Worm (Caenorhabditis elegans) whole organism, late embryonic: ENCODE measurements around the gene daf-18.

Experiments
- K02D7.2 ChIP-seq: sonication (generic microtip); optimal IDR thresholded peaks from 2 replicates; lab custom pipeline; 2017; ENCODE audit warnings: mild to moderate bottlenecking, missing genetic modification characterization, missing compliant biosample characterization
- K09A11.1 ChIP-seq: sonication (generic microtip); optimal IDR thresholded peaks from 2 replicates; lab custom pipeline; 2017; ENCODE audit warnings: antibody characterized with exemption, mild to moderate bottlenecking, missing genetic modification characterization, missing compliant biosample characterization; ENCODE audit not compliant: insufficient read depth
- ceh-18 ChIP-seq: sonication (generic microtip); optimal IDR thresholded peaks from 2 replicates; lab custom pipeline; 2016; ENCODE audit warnings: missing genetic modification characterization, missing compliant biosample characterization
- mec-3 ChIP-seq: sonication (generic microtip); optimal IDR thresholded peaks from 2 replicates; lab custom pipeline; 2016; ENCODE audit warnings: borderline replicate concordance, missing genetic modification characterization, missing compliant biosample characterization
- nhr-11 ChIP-seq: fragments of 150-350 bp; optimal IDR thresholded peaks from 2 replicates; lab custom pipeline; 2014; ENCODE audit warnings: missing biosample characterization, missing genetic modification characterization
- npax-4 ChIP-seq: sonication (generic microtip); optimal IDR thresholded peaks from 2 replicates; lab custom pipeline; 2016; ENCODE audit warnings: missing genetic modification characterization, missing compliant biosample characterization
- pat-9 ChIP-seq: fragments of 200-800 bp; sonication (Bioruptor generic); optimal IDR thresholded peaks from 2 replicates; lab custom pipeline; 2018; ENCODE audit warnings: mild to moderate bottlenecking, missing genetic modification characterization, moderate library complexity, missing compliant biosample characterization
- pqm-1 ChIP-seq: sonication (generic microtip); optimal IDR thresholded peaks from 2 replicates; lab custom pipeline; 2016; ENCODE audit warnings: missing genetic modification characterization, missing compliant biosample characterization
- unc-55 ChIP-seq: sonication (generic microtip); optimal IDR thresholded peaks from 2 replicates; lab custom pipeline; 2017; ENCODE audit warnings: missing biosample characterization, missing genetic modification reagents, missing genetic modification characterization

- no peak for TF ChIP-seq nhr-11 (tag; lab: Kevin White, UChicago)
- no peak for TF ChIP-seq unc-55 (GFP tag; lab: Kevin White, UChicago)
- no peak for TF ChIP-seq pat-9 (tag; lab: Kevin White, UChicago)
- TF ChIP-seq K09A11.1 = no peak
- no peak for TF ChIP-seq mec-3
- TF ChIP-seq K02D7.2 = no peak
- no peak for TF ChIP-seq npax-4 (tag; lab: Kevin White, UChicago)
- no peak for TF ChIP-seq pqm-1
- no peak for TF ChIP-seq ceh-18
Observed at ce11 chrIV:420686-421085, 4.3 kb downstream of the daf-18 start.
